Worm (Caenorhabditis elegans) whole organism, L3 larva: ENCODE measurements around the gene mog-5.

Source experiments
- R02D3.7 ChIP-seq: fragments of 150-350 bp; optimal IDR thresholded peaks from 2 replicates; lab custom pipeline; 2014; ENCODE audit warnings: missing biosample characterization, missing genetic modification characterization
- ZK546.5 ChIP-seq: sonication (generic microtip); optimal IDR thresholded peaks from 2 replicates; lab custom pipeline; 2017; ENCODE audit warnings: missing biosample characterization, missing genetic modification characterization
- aly-2 ChIP-seq: fragments of 150-350 bp; optimal IDR thresholded peaks from 2 replicates; lab custom pipeline; 2014; ENCODE audit warnings: missing biosample characterization, missing genetic modification characterization
- ama-1 ChIP-seq: fragments of 150-350 bp; optimal IDR thresholded peaks from 2 replicates; lab custom pipeline; 2018
- ceh-16 ChIP-seq: sonication (generic microtip); optimal IDR thresholded peaks from 2 replicates; lab custom pipeline; 2017; ENCODE audit warnings: missing biosample characterization, missing genetic modification characterization
- ceh-28 ChIP-seq: fragments of 150-350 bp; optimal IDR thresholded peaks from 2 replicates; lab custom pipeline; 2014; ENCODE audit warnings: missing biosample characterization, missing genetic modification reagents, missing genetic modification characterization
- ceh-82 ChIP-seq: fragments of 150-350 bp; optimal IDR thresholded peaks from 2 replicates; lab custom pipeline; 2014; ENCODE audit warnings: missing biosample characterization, missing genetic modification characterization
- daf-12 ChIP-seq: fragments of 150-350 bp; optimal IDR thresholded peaks from 2 replicates; lab custom pipeline; 2014; ENCODE audit warnings: missing biosample characterization, missing genetic modification reagents, missing genetic modification characterization
- egl-27 ChIP-seq: sonication (generic microtip); optimal IDR thresholded peaks from 4 replicates; lab custom pipeline; 2017; ENCODE audit warnings: missing biosample characterization, missing genetic modification reagents, missing genetic modification characterization
- egl-5 ChIP-seq: fragments of 150-350 bp; optimal IDR thresholded peaks from 2 replicates; lab custom pipeline; 2017; ENCODE audit warnings: missing biosample characterization, missing genetic modification reagents, missing genetic modification characterization, inconsistent platforms
- elt-1 ChIP-seq: fragments of 150-350 bp; optimal IDR thresholded peaks from 2 replicates; lab custom pipeline; 2014; ENCODE audit warnings: missing biosample characterization, missing genetic modification characterization
- elt-2 ChIP-seq: sonication (generic microtip); optimal IDR thresholded peaks from 2 replicates; lab custom pipeline; 2016; ENCODE audit warnings: missing genetic modification reagents, mild to moderate bottlenecking, missing genetic modification characterization, missing compliant biosample characterization
- elt-3 ChIP-seq, 3 experiments: fragments of 150-350 bp in 1 of 3; sonication (generic microtip) in 2 of 3; optimal IDR thresholded peaks; 2 replicates in 2 of 3; 4 replicates in 1 of 3; lab custom pipeline; 2014 to 2017; ENCODE audit warnings: missing biosample characterization in 3 of 3, missing genetic modification characterization in 3 of 3
- eor-1 ChIP-seq, 2 experiments: fragments of 150-350 bp; optimal IDR thresholded peaks; 2 replicates each; lab custom pipeline; 2014 to 2018; ENCODE audit warnings: missing biosample characterization in 2 of 2, missing genetic modification characterization in 2 of 2
- fkh-10 ChIP-seq: sonication (generic microtip); optimal IDR thresholded peaks from 2 replicates; lab custom pipeline; 2017; ENCODE audit warnings: missing biosample characterization, missing genetic modification reagents, missing genetic modification characterization
- fos-1 ChIP-seq: fragments of 150-350 bp; optimal IDR thresholded peaks from 2 replicates; lab custom pipeline; 2014; ENCODE audit warnings: missing biosample characterization, missing genetic modification characterization
- jun-1 ChIP-seq: fragments of 150-350 bp; optimal IDR thresholded peaks from 2 replicates; lab custom pipeline; 2014; ENCODE audit warnings: missing biosample characterization, missing genetic modification reagents, missing genetic modification characterization
- lin-15B ChIP-seq: fragments of 150-350 bp; optimal IDR thresholded peaks from 2 replicates; lab custom pipeline; 2014; ENCODE audit warnings: missing biosample characterization, missing genetic modification characterization
- lsy-12 ChIP-seq: sonication (generic microtip); optimal IDR thresholded peaks from 2 replicates; lab custom pipeline; 2016; ENCODE audit warnings: mild to moderate bottlenecking, missing genetic modification characterization, missing compliant biosample characterization
- mdl-1 ChIP-seq: fragments of 150-350 bp; optimal IDR thresholded peaks from 2 replicates; lab custom pipeline; 2014; ENCODE audit warnings: missing biosample characterization, missing genetic modification characterization
- mml-1 ChIP-seq: fragments of 150-350 bp; sonication (generic microtip); optimal IDR thresholded peaks from 3 replicates; lab custom pipeline; 2014; ENCODE audit warnings: missing biosample characterization, missing genetic modification characterization
- nfya-1 ChIP-seq: sonication (generic microtip); optimal IDR thresholded peaks from 2 replicates; lab custom pipeline; 2017; ENCODE audit warnings: missing genetic modification characterization, mild to moderate bottlenecking, missing compliant biosample characterization, antibody characterized with exemption, moderate library complexity; ENCODE audit not compliant: insufficient read depth
- nhr-11 ChIP-seq: fragments of 150-350 bp; optimal IDR thresholded peaks from 2 replicates; lab custom pipeline; 2014; ENCODE audit warnings: missing biosample characterization, missing genetic modification characterization
- nhr-23 ChIP-seq: fragments of 150-350 bp; optimal IDR thresholded peaks from 2 replicates; lab custom pipeline; 2014; ENCODE audit warnings: missing biosample characterization, missing genetic modification reagents, missing genetic modification characterization
- nhr-237 ChIP-seq: fragments of 150-350 bp; optimal IDR thresholded peaks from 2 replicates; lab custom pipeline; 2014; ENCODE audit warnings: missing biosample characterization, missing genetic modification characterization
- nhr-25 ChIP-seq: sonication (generic microtip); optimal IDR thresholded peaks from 2 replicates; lab custom pipeline; 2017; ENCODE audit warnings: missing biosample characterization, missing genetic modification characterization
- nhr-43 ChIP-seq: sonication (generic microtip); optimal IDR thresholded peaks from 2 replicates; lab custom pipeline; 2016; ENCODE audit warnings: mild to moderate bottlenecking, missing genetic modification characterization, missing compliant biosample characterization; ENCODE audit not compliant: poor library complexity, severe bottlenecking
- nhr-67 ChIP-seq: fragments of 150-350 bp; optimal IDR thresholded peaks from 2 replicates; lab custom pipeline; 2014; ENCODE audit warnings: missing biosample characterization, missing genetic modification characterization
- nhr-76 ChIP-seq: fragments of 150-350 bp; sonication (generic microtip); optimal IDR thresholded peaks from 5 replicates; lab custom pipeline; 2014; ENCODE audit warnings: missing biosample characterization, missing genetic modification characterization
- nhr-77 ChIP-seq: fragments of 150-350 bp; optimal IDR thresholded peaks from 2 replicates; lab custom pipeline; 2014; ENCODE audit warnings: missing biosample characterization, missing genetic modification characterization
- pqm-1 ChIP-seq: fragments of 150-350 bp; optimal IDR thresholded peaks from 2 replicates; lab custom pipeline; 2017; ENCODE audit warnings: missing biosample characterization, missing genetic modification characterization, inconsistent platforms
- sea-2 ChIP-seq: fragments of 150-350 bp; sonication (generic microtip); optimal IDR thresholded peaks from 4 replicates; lab custom pipeline; 2014; ENCODE audit warnings: missing biosample characterization, missing genetic modification reagents, missing genetic modification characterization
- skn-1 ChIP-seq: fragments of 150-350 bp; optimal IDR thresholded peaks from 2 replicates; lab custom pipeline; 2014; ENCODE audit warnings: missing biosample characterization, missing genetic modification characterization
- snpc-4 ChIP-seq: fragments of 150-350 bp; optimal IDR thresholded peaks from 2 replicates; lab custom pipeline; 2014; ENCODE audit warnings: missing biosample characterization, missing genetic modification characterization
- tbx-2 ChIP-seq: sonication (generic microtip); optimal IDR thresholded peaks from 2 replicates; lab custom pipeline; 2016; ENCODE audit warnings: mild to moderate bottlenecking, missing genetic modification characterization, missing compliant biosample characterization
- unc-39 ChIP-seq: sonication (generic microtip); optimal IDR thresholded peaks from 4 replicates; lab custom pipeline; 2017; ENCODE audit warnings: missing biosample characterization, missing genetic modification characterization
- unc-62 ChIP-seq: fragments of 150-350 bp; sonication (generic microtip); optimal IDR thresholded peaks from 4 replicates; lab custom pipeline; 2014; ENCODE audit warnings: missing biosample characterization, missing genetic modification reagents, missing genetic modification characterization
- zag-1 ChIP-seq: fragments of 150-350 bp; optimal IDR thresholded peaks from 2 replicates; lab custom pipeline; 2014; ENCODE audit warnings: missing biosample characterization, missing genetic modification characterization
- ztf-11 ChIP-seq: fragments of 150-350 bp; optimal IDR thresholded peaks from 2 replicates; lab custom pipeline; 2014; ENCODE audit warnings: missing biosample characterization, missing genetic modification characterization

The mog-5 gene

DNA sequence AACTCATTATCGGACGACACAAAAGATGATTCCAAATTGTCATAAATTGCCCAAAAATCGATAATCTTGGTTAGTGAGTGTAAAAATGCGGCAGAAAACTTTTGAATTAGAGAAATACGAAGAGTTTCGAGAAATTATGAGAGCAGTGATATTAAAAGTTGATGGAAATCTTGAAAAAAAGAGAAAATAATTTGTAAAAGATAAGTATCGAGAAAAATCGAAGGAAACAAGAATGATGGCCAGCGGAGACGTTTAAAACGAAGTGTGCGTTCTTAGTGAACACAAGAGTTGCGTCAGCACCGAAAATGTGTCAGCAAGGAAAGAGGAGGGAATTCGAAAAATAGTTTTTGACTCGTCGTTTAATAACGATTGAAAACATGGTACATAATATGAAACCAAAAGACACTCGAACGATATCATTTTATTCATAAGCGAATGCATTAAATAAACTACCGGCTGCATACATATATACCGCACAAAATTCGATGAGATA is 9.5 kb upstream of the mog-5 start, which contains the start of gene ndx-6 (continued):
- TF ChIP-seq zag-1 (tag; lab: Kevin White, UChicago) = no peak
- peak; percentile 26 for TF ChIP-seq lsy-12 (tag; lab: Kevin White, UChicago)

DNA sequence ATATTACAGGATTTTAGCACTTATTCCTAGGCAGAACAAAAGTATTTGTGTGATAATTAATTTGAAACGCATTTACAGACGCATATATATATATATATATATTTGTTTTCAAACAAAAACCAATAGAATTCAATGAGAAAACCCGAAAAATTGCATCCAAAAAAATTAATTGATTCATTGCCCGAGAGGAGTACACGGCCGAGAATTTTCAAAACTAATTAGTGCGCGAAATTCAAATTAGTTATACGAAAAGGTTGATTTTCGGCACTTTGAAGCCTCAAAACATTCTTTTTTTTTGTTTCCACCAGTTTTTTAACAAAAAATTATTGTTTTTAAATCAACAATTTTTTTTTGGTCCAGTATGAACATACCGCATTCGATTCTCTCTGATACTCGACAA is 7.9 kb upstream of the mog-5 start:
- no peak for TF ChIP-seq aly-2 (tag; lab: Kevin White, UChicago)
- no peak for TF ChIP-seq nhr-25 (tag; lab: Kevin White, UChicago)
- no peak for TF ChIP-seq ZK546.5
- no peak for TF ChIP-seq nhr-11 (tag; lab: Kevin White, UChicago)
- TF ChIP-seq elt-2 = no peak
- TF ChIP-seq nhr-76 (tag; lab: Kevin White, UChicago) = no peak
- TF ChIP-seq mml-1 (tag; lab: Kevin White, UChicago) = no peak
- TF ChIP-seq ama-1 (lab: Kevin White, UChicago) = no peak
- TF ChIP-seq snpc-4 (tag; lab: Kevin White, UChicago) = no peak
- no peak for TF ChIP-seq skn-1
- TF ChIP-seq ceh-28 (tag; lab: Kevin White, UChicago) = no peak
- no peak for TF ChIP-seq ztf-11 (tag; lab: Kevin White, UChicago)
- no peak for TF ChIP-seq eor-1 (tag; optimal IDR thresholded peaks at IDR 0.05; lab: Kevin White, UChicago)

DNA sequence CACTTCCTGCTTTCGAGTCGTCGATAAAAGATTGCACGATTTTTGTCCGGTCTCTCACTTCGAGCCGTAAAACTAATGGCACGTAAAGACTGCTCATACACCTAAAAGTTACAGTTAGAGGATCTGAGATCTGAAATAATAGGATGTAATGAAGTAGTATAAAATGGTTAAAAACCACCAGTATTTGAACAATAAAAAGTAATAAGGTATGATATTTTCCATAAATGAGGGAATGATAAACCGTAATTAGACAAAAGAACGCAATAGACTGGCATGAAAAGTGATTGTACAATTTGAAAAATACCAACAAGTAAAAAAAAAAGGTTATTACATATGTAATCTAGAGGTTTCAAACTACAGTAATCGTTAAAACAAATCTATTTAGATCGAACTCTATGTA is 6.2 kb upstream of the mog-5 start, which contains the start of gene brap-2:
Gene brap-2 (minus strand): TSS at position 101 of the 400 bp plus-strand sequence.
- TF ChIP-seq lin-15B (tag; lab: Kevin White, UChicago) (no peak), ceh-82 (tag; lab: Kevin White, UChicago) (no peak), pqm-1 (no peak), egl-5 (no peak), sea-2 (no peak), ama-1 (lab: Kevin White, UChicago) (no peak), daf-12 (tag; lab: Kevin White, UChicago) (no peak), nhr-77 (tag; lab: Kevin White, UChicago) (no peak), elt-3 (tag; optimal IDR thresholded peaks at IDR 0.05; lab: Kevin White, UChicago) (no peak), unc-62 (no peak), mdl-1 (tag; lab: Kevin White, UChicago) (no peak), ceh-28 (tag; lab: Kevin White, UChicago) (no peak), nhr-23 (tag; lab: Kevin White, UChicago) (no peak), nfya-1 (no peak), ztf-11 (tag; lab: Kevin White, UChicago) (no peak), nhr-237 (tag; lab: Kevin White, UChicago) (no peak), aly-2 (tag; lab: Kevin White, UChicago) (no peak), fos-1 (tag; lab: Kevin White, UChicago) (no peak)

DNA sequence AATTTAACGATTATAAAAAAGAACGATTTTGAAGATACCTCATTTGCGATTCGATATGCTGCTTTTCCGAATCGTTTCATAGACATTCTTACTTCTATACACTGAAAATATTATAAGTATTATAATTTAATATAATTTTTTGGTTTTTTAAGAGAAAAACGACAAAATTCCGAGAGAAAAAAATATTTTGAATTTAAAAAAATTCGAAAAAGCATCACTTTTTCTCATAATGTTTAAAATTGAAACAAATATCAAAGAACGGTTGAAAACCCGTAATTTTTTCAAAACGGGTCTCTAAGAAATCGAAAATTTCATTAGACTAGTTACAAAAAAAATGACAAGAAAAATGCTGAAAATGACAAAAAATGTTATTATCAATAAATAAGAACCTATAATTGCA is 3.7 kb upstream of the mog-5 start, which contains the start of gene pink-1:
Gene pink-1 (minus strand): TSS at position 101 of the 400 bp plus-strand sequence.
- TF ChIP-seq jun-1 (tag; lab: Kevin White, UChicago) (no peak), fkh-10 (GFP tag; lab: Kevin White, UChicago) (no peak), ceh-16 (tag; lab: Kevin White, UChicago) (no peak), nhr-43 (tag; lab: Kevin White, UChicago) (no peak), nhr-25 (tag; lab: Kevin White, UChicago) (no peak), aly-2 (tag; lab: Kevin White, UChicago) (no peak), egl-27 (tag; lab: Kevin White, UChicago) (no peak), unc-39 (no peak), R02D3.7 (tag; lab: Kevin White, UChicago) (no peak), elt-1 (no peak), nhr-67 (tag; lab: Kevin White, UChicago) (no peak), tbx-2 (tag; lab: Kevin White, UChicago) (no peak), elt-2 (no peak), zag-1 (tag; lab: Kevin White, UChicago) (no peak), daf-12 (tag; lab: Kevin White, UChicago) (no peak), elt-3 (tag; optimal IDR thresholded peaks at IDR 0.05; lab: Kevin White, UChicago) (no peak), snpc-4 (tag; lab: Kevin White, UChicago) (no peak), lsy-12 (tag; lab: Kevin White, UChicago) (no peak), mml-1 (tag; lab: Kevin White, UChicago) (no peak)
